Worm (Caenorhabditis elegans) whole organism, L3 larva: ENCODE results near the gene F08G2.5.

Experiments used
- elt-2 ChIP-seq: sonication (generic microtip); optimal IDR thresholded peaks from 2 replicates; lab custom pipeline; 2016; ENCODE audit warnings: missing genetic modification reagents, mild to moderate bottlenecking, missing genetic modification characterization, missing compliant biosample characterization
- nhr-25 ChIP-seq: sonication (generic microtip); optimal IDR thresholded peaks from 2 replicates; lab custom pipeline; 2017; ENCODE audit warnings: missing biosample characterization, missing genetic modification characterization
- unc-62 ChIP-seq: fragments of 150-350 bp; sonication (generic microtip); optimal IDR thresholded peaks from 4 replicates; lab custom pipeline; 2014; ENCODE audit warnings: missing biosample characterization, missing genetic modification reagents, missing genetic modification characterization

- TF ChIP-seq elt-2 (tag; lab: Kevin White, UChicago), result peak; percentile 51
- no peak for TF ChIP-seq unc-62 (GFP tag; lab: Kevin White, UChicago)
- no peak for TF ChIP-seq nhr-25
Observed at ce11 chrII:13859847-13860246, 26.4 kb upstream of the F08G2.5 start.
